Fruit fly (Drosophila melanogaster): ENCODE measurements around the gene Polr2A.

The Polr2A gene

dm6 chrX:11515550-11515949, 54.6 kb downstream of the Polr2A start (continued):
- TF ChIP-seq tup (GFP tag; optimal IDR thresholded peaks at IDR 0.05): no peak
- TF ChIP-seq vvl (GFP tag; IDR thresholded peaks at IDR 0.05): no peak
- peak; percentile 56 for TF ChIP-seq cg (GFP tag; optimal IDR thresholded peaks at IDR 0.05)
- TF ChIP-seq Trl (optimal IDR thresholded peaks at IDR 0.05): no peak
- TF ChIP-seq Trl (GFP tag; optimal IDR thresholded peaks at IDR 0.05): no peak
- TF ChIP-seq ftz-f1 (GFP tag; optimal IDR thresholded peaks at IDR 0.05): peak; percentile 47
- no peak for TF ChIP-seq CG12236 (GFP tag; optimal IDR thresholded peaks at IDR 0.05)
- TF ChIP-seq HmgD (GFP tag; optimal IDR thresholded peaks at IDR 0.05): no peak
- TF ChIP-seq CrebB (tag; optimal IDR thresholded peaks at IDR 0.05): no peak
- TF ChIP-seq CG10565 (GFP tag; optimal IDR thresholded peaks at IDR 0.05): no peak
- no peak for TF ChIP-seq bbx (GFP tag; IDR thresholded peaks at IDR 0.05; ENCODE audit: partially characterized antibody)
- TF ChIP-seq Atf-2 (GFP tag; optimal IDR thresholded peaks at IDR 0.05): no peak
- no peak for TF ChIP-seq CG16813 (GFP tag; IDR thresholded peaks at IDR 0.05; ENCODE audit: partially characterized antibody)
- TF ChIP-seq CG4820 (GFP tag; optimal IDR thresholded peaks at IDR 0.05): no peak
- TF ChIP-seq bigmax (GFP tag; optimal IDR thresholded peaks at IDR 0.05): no peak
- no peak for TF ChIP-seq CG8765 (GFP tag; IDR thresholded peaks at IDR 0.05)
- TF ChIP-seq sqz (GFP tag; optimal IDR thresholded peaks at IDR 0.05): peak; percentile 39
- TF ChIP-seq CG8290 (GFP tag; optimal IDR thresholded peaks at IDR 0.05): no peak
- no peak for TF ChIP-seq CG8290 (tag; optimal IDR thresholded peaks at IDR 0.05)
- TF ChIP-seq YL-1 (GFP tag; optimal IDR thresholded peaks at IDR 0.05): no peak
- TF ChIP-seq CG10979 (tag; optimal IDR thresholded peaks at IDR 0.05): no peak
- no peak for TF ChIP-seq CG7839 (tag; optimal IDR thresholded peaks at IDR 0.05)
- peak; percentile 73; the same call in 1 of the 4 replicates for TF ChIP-seq chinmo (GFP tag; IDR thresholded peaks at IDR 0.05; ENCODE audit: partially characterized antibody)
- TF ChIP-seq ATbp (GFP tag; optimal IDR thresholded peaks at IDR 0.05): no peak
- TF ChIP-seq CG15269 (tag; optimal IDR thresholded peaks at IDR 0.05): peak; percentile 64
- no peak for TF ChIP-seq CG2202 (tag; optimal IDR thresholded peaks at IDR 0.05)

- TF ChIP-seq sqz (GFP tag; optimal IDR thresholded peaks at IDR 0.05) (peak; percentile 23), trem (tag; optimal IDR thresholded peaks at IDR 0.05) (no peak), CG4328 (GFP tag; optimal IDR thresholded peaks at IDR 0.05) (no peak), dmrt99B (tag; optimal IDR thresholded peaks at IDR 0.05) (no peak), sens (GFP tag) (peak; percentile 44)
Observed at dm6 chrX:11512868-11513267, 57.3 kb downstream of the Polr2A start.

Measured in whole organism, embryonic.